Worm (Caenorhabditis elegans): ENCODE data around the gene best-17.

ce11 chrIII:644660-645059, 35.2 kb upstream of the best-17 start:
- TF ChIP-seq ztf-29 (GFP tag; IDR thresholded peaks at IDR 0.05) = no peak
- TF ChIP-seq klf-2 (GFP tag; conservative IDR thresholded peaks at IDR 0.05) = no peak
- no peak for TF ChIP-seq med-1 (GFP tag; optimal IDR thresholded peaks at IDR 0.05; ENCODE audit: insufficient read depth)
- no peak for TF ChIP-seq tab-1 (GFP tag; IDR thresholded peaks at IDR 0.05)
- TF ChIP-seq flt-1 (GFP tag; IDR thresholded peaks at IDR 0.05) = no peak
- TF ChIP-seq ref-1 (GFP tag; conservative IDR thresholded peaks at IDR 0.05) = no peak
- TF ChIP-seq cog-1 (tag; optimal IDR thresholded peaks at IDR 0.05) = no peak
- TF ChIP-seq T22C8.4 (GFP tag; IDR thresholded peaks at IDR 0.05) = no peak
- no peak for TF ChIP-seq ztf-23 (GFP tag; IDR thresholded peaks at IDR 0.05)

All from whole organism, midembryonic.